Worm (Caenorhabditis elegans) whole organism, L4/young adult: Measurements from ENCODE around the gene ceh-82.
"Not testable (repeated sequence)": the region's sequence is repeated elsewhere in the genome, so short reads cannot be mapped to it uniquely, and the experiment has no call there.

Experiments
- dao-5 ChIP-seq: sonication (generic microtip); optimal IDR thresholded peaks from 2 replicates; lab custom pipeline; 2016; ENCODE audit warnings: missing genotype, missing genetic modification characterization, moderate library complexity, missing compliant biosample characterization
- him-1 ChIP-seq: sonication (generic microtip); optimal IDR thresholded peaks from 2 replicates; lab custom pipeline; 2016; ENCODE audit warnings: missing genotype, missing genetic modification reagents, missing genetic modification characterization, missing compliant biosample characterization

DNA sequence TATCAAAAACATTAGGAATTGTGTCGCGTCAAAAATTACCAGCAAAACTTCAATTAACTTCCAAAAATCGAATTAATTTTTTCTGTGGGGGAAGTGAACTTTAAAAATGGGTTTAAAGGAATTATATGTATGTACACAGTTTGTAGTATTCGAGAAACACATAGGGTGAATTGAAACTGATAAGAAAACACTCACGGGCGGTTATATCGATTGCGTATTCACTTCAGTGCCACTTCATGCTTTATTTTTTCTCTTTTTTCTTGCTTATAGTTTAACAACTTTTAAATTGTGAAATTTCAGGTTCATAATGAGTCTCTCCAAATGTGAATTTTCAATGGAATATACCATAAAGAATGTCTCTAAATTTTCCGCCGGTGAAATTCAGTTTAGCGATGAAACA is 39.3 kb downstream of the ceh-82 start, which contains the start of gene math-26:
- not testable (repeated sequence) for TF ChIP-seq him-1, dao-5 (tag; lab: Kevin White, UChicago)
